Worm (Caenorhabditis elegans): ENCODE measurements around the gene F45D3.1.

F45D3.1 gene

DNA sequence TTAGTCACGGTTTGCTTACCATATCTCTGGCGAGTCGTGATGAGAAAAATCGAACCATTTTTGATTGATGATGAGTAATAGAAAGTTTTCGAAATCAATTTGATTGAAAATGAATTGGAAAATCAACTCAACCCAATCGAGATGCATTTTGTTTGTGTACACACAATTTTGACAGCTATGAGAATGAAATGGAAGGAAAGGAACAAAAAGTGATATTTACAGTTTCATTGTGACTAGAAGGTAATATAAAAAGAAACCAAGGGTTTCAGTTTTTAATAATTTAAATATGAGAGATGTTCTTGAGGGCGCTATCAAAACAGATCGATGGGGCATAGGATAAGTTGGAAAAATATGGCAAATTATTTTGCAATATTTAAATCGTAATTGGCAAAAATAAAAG, 9.7 kb upstream of the F45D3.1 start, which contains the start of gene cal-1:
TSS of gene cal-1 (minus strand) at position 101 of the 400 bp plus-strand sequence.
- TF ChIP-seq unc-62 (GFP tag; optimal IDR thresholded peaks at IDR 0.05) (peak; percentile 10), Y79H2A.3 (GFP tag; conservative IDR thresholded peaks at IDR 0.05) (no peak)

DNA sequence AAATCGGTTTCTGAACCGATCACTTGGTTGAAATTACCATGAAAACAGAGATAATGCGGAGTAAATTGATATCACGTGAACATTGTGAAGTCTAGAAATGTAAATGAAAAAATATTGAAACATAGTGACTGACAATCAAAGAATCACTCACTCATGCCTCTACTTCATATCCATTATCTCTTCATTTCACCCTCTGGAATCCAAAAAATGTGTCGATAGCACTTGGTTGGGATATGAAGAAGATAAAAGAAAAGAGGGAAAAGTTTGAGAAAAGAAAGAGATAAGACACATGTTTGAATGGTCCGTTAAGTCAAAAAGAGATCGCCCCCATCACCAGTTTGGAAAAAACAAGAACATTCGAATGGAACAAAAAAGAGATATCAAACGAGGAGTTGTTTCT, 9.1 kb upstream of the F45D3.1 start:
- TF ChIP-seq Y95B8A.8 (GFP tag; IDR thresholded peaks at IDR 0.05) (no peak), rpc-1 (optimal IDR thresholded peaks at IDR 0.05) (no peak), rpc-1 (tag; optimal IDR thresholded peaks at IDR 0.05) (no peak), Y53G8AR.9 (GFP tag; conservative IDR thresholded peaks at IDR 0.05) (no peak), xnd-1 (tag; optimal IDR thresholded peaks at IDR 0.05) (no peak), Y53F4B.3 (GFP tag; IDR thresholded peaks at IDR 0.05) (no peak), lsy-27 (tag; optimal IDR thresholded peaks at IDR 0.05; ENCODE audit: borderline replicate concordance, insufficient read depth) (no peak), B0336.3 (GFP tag; IDR thresholded peaks at IDR 0.05) (no peak), nfya-1 (tag; optimal IDR thresholded peaks at IDR 0.05; ENCODE audit: borderline replicate concordance, insufficient read depth) (no peak), chd-7 (tag; optimal IDR thresholded peaks at IDR 0.05) (no peak), efl-1 (GFP tag; optimal IDR thresholded peaks at IDR 0.05) (no peak), rcor-1 (GFP tag; IDR thresholded peaks at IDR 0.05) (no peak), nhr-27 (tag; optimal IDR thresholded peaks at IDR 0.05) (no peak), hrde-1 (tag; optimal IDR thresholded peaks at IDR 0.05; ENCODE audit: borderline replicate concordance) (no peak), lin-26 (GFP tag; IDR thresholded peaks at IDR 0.05) (no peak), ztf-3 (GFP tag; optimal IDR thresholded peaks at IDR 0.05) (no peak), tlf-1 (GFP tag; optimal IDR thresholded peaks at IDR 0.05) (no peak), F22D6.2 (tag; optimal IDR thresholded peaks at IDR 0.05) (no peak), zim-3 (tag; optimal IDR thresholded peaks at IDR 0.05) (no peak)

- TF ChIP-seq B0019.2 (GFP tag; conservative IDR thresholded peaks at IDR 0.05) (no peak), K12H6.12 (tag; optimal IDR thresholded peaks at IDR 0.05) (peak; percentile 30), ztf-22 (GFP tag; optimal IDR thresholded peaks at IDR 0.05) (peak; percentile 19), mel-28 (tag; optimal IDR thresholded peaks at IDR 0.05; ENCODE audit: borderline replicate concordance) (no peak)
Measured at ce11 chrV:12518770-12519169, 8.1 kb upstream of the F45D3.1 start.

DNA sequence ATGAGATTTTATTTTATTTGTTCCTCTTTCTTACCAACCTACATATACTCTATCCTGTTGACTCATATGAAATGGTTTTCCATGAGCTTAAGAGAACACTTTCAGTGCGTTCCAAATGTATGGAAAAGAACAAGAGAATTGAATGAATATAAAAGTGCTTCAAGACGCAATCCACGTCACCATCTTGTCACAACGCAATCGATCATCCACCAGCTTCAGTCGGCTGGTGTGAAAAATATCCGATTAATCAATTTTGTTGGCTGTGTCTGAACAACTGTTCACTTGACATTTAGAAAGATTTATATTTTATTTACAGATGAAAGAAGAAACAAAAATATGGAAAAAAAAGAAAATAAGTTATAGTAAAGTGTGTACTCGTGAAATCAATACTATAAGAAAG, 3.5 kb upstream of the F45D3.1 start:
- no peak for TF ChIP-seq atf-7 (tag; optimal IDR thresholded peaks at IDR 0.05)
- no peak for TF ChIP-seq dpl-1 (GFP tag; optimal IDR thresholded peaks at IDR 0.05)
- TF ChIP-seq Y67H2A.10 (GFP tag; conservative IDR thresholded peaks at IDR 0.05): no peak
- TF ChIP-seq B0019.2 (GFP tag; conservative IDR thresholded peaks at IDR 0.05): no peak
- TF ChIP-seq F57C9.4 (tag; optimal IDR thresholded peaks at IDR 0.05): no peak
- TF ChIP-seq F55B11.4 (tag; optimal IDR thresholded peaks at IDR 0.05; ENCODE audit: borderline replicate concordance, insufficient read depth): no peak
- no peak for TF ChIP-seq hmg-1.2 (GFP tag; IDR thresholded peaks at IDR 0.05)
- no peak for TF ChIP-seq pha-4 (tag; optimal IDR thresholded peaks at IDR 0.05)
- TF ChIP-seq attf-3 (GFP tag; conservative IDR thresholded peaks at IDR 0.05): no peak
- no peak for TF ChIP-seq akir-1 (GFP tag; optimal IDR thresholded peaks at IDR 0.05)
- TF ChIP-seq Y79H2A.3 (GFP tag; conservative IDR thresholded peaks at IDR 0.05): no peak
- TF ChIP-seq B0035.1 (tag; optimal IDR thresholded peaks at IDR 0.05): no peak
- TF ChIP-seq madf-8 (GFP tag; conservative IDR thresholded peaks at IDR 0.05): no peak
- TF ChIP-seq attf-5 (GFP tag; optimal IDR thresholded peaks at IDR 0.05): no peak
- TF ChIP-seq mes-4 (tag; optimal IDR thresholded peaks at IDR 0.05): no peak

Measured in whole organism, young adult.